Fruit fly (Drosophila melanogaster) whole organism, pupa: ENCODE measurements around the gene CG5890.

Source experiments
- CG10348 ChIP-seq: fragments of 200-800 bp; sonication (Bioruptor generic); IDR thresholded peaks from 2 replicates; pipeline ENCODE4 v1.3.6; 2022; ENCODE audit warnings: missing biosample characterization, missing genetic modification characterization
- CG12605 ChIP-seq: fragments of 200-800 bp; sonication (Bioruptor generic); IDR thresholded peaks from 2 replicates; pipeline ENCODE4 v1.3.6; 2022; ENCODE audit warnings: missing biosample characterization, missing genetic modification characterization
- CG13204 ChIP-seq: fragments of 200-800 bp; sonication (Bioruptor generic); optimal IDR thresholded peaks from 2 replicates; lab custom pipeline; 2018; ENCODE audit warnings: missing biosample characterization, mild to moderate bottlenecking, missing genetic modification characterization, moderate library complexity
- CG14655 ChIP-seq: fragments of 200-800 bp; sonication (Bioruptor generic); optimal IDR thresholded peaks from 3 replicates; lab custom pipeline; 2017; ENCODE audit warnings: mild to moderate bottlenecking, missing biosample characterization, missing genetic modification reagents, missing genetic modification characterization
- CG15710 ChIP-seq: fragments of 200-800 bp; sonication (Bioruptor generic); optimal IDR thresholded peaks from 2 replicates; lab custom pipeline; 2018; ENCODE audit warnings: missing biosample characterization, mild to moderate bottlenecking, missing genetic modification characterization, moderate library complexity
- CG17806 ChIP-seq: fragments of 200-800 bp; sonication (Bioruptor generic); optimal IDR thresholded peaks from 2 replicates; lab custom pipeline; 2018; ENCODE audit warnings: missing biosample characterization, mild to moderate bottlenecking, missing genetic modification characterization, moderate library complexity
- CG32121 ChIP-seq: fragments of 200-800 bp; sonication (Bioruptor generic); IDR thresholded peaks from 2 replicates; pipeline ENCODE4 v1.3.6; 2022; ENCODE audit warnings: missing biosample characterization, missing genetic modification characterization
- CG34367 ChIP-seq: fragments of 200-800 bp; sonication (Bioruptor generic); optimal IDR thresholded peaks from 2 replicates; lab custom pipeline; 2018; ENCODE audit warnings: missing biosample characterization, mild to moderate bottlenecking, missing genetic modification characterization
- CG4496 ChIP-seq: fragments of 200-800 bp; sonication (Bioruptor generic); IDR thresholded peaks from 3 replicates; pipeline ENCODE4 v1.3.6; 2022; ENCODE audit warnings: missing biosample characterization, missing genetic modification characterization
- CG8159 ChIP-seq: fragments of 200-800 bp; sonication (Bioruptor generic); optimal IDR thresholded peaks from 3 replicates; lab custom pipeline; 2018; ENCODE audit warnings: missing biosample characterization, mild to moderate bottlenecking, missing genetic modification characterization, moderate library complexity
- CG8301 ChIP-seq: fragments of 200-800 bp; sonication (Bioruptor generic); optimal IDR thresholded peaks from 2 replicates; lab custom pipeline; 2018; ENCODE audit warnings: missing biosample characterization, mild to moderate bottlenecking, missing genetic modification characterization
- CG9948 ChIP-seq: fragments of 200-800 bp; sonication (Bioruptor generic); optimal IDR thresholded peaks from 2 replicates; lab custom pipeline; 2018; ENCODE audit warnings: missing biosample characterization, mild to moderate bottlenecking, missing genetic modification characterization, moderate library complexity
- D1 ChIP-seq: fragments of 200-800 bp; sonication (Bioruptor generic); optimal IDR thresholded peaks from 2 replicates; lab custom pipeline; 2018; ENCODE audit warnings: missing biosample characterization, mild to moderate bottlenecking, missing genetic modification characterization, moderate library complexity
- EcR ChIP-seq: fragments of 200-800 bp; sonication (Bioruptor generic); optimal IDR thresholded peaks from 3 replicates; lab custom pipeline; 2019; ENCODE audit warnings: missing biosample characterization, missing genetic modification characterization, mild to moderate bottlenecking, moderate library complexity, missing genetic modification reagents
- Ets98B ChIP-seq: fragments of 200-800 bp; sonication (Bioruptor generic); IDR thresholded peaks from 2 replicates; pipeline ENCODE4 v1.3.6; 2022; ENCODE audit warnings: missing biosample characterization, missing genetic modification characterization
- Pif1A ChIP-seq: fragments of 200-800 bp; sonication (Bioruptor generic); optimal IDR thresholded peaks from 3 replicates; lab custom pipeline; 2016; ENCODE audit warnings: missing biosample characterization, missing genetic modification characterization
- Pif1B ChIP-seq: fragments of 200-800 bp; sonication (Bioruptor generic); optimal IDR thresholded peaks from 3 replicates; lab custom pipeline; 2016; ENCODE audit warnings: missing biosample characterization, missing genetic modification characterization
- Snoo ChIP-seq: fragments of 200-800 bp; sonication (Bioruptor generic); optimal IDR thresholded peaks from 3 replicates; lab custom pipeline; 2017; ENCODE audit warnings: missing biosample characterization, mild to moderate bottlenecking, missing genetic modification characterization, inconsistent platforms
- fd96Ca ChIP-seq: fragments of 200-800 bp; sonication (Bioruptor generic); IDR thresholded peaks from 3 replicates; pipeline ENCODE4 v1.3.6; 2022; ENCODE audit warnings: missing biosample characterization, missing genetic modification characterization
- gl ChIP-seq: fragments of 200-800 bp; sonication (Bioruptor generic); optimal IDR thresholded peaks from 2 replicates; lab custom pipeline; 2018; ENCODE audit warnings: missing biosample characterization, mild to moderate bottlenecking, missing genetic modification characterization
- rn ChIP-seq: fragments of 200-800 bp; sonication (Bioruptor generic); IDR thresholded peaks from 2 replicates; pipeline ENCODE4 v1.3.6; 2022; ENCODE audit warnings: missing biosample characterization, missing genetic modification characterization

The CG5890 gene

dm6 chr3R:25895522-25895921 lies 39.6 kb downstream of the CG5890 start, which contains the start of gene Sodq:
TSS of gene Sodq (plus strand) at chr3R:25895822.
- TF ChIP-seq fd96Ca (GFP tag; lab: Robert Waterston, UW), result no peak
- no peak for TF ChIP-seq EcR (GFP tag; lab: Kevin White, UChicago)
- TF ChIP-seq CG12605, result no peak
- no peak for TF ChIP-seq CG14655 (GFP tag; lab: Kevin White, UChicago)
- TF ChIP-seq Snoo, result no peak
- no peak for TF ChIP-seq CG13204 (GFP tag; lab: Kevin White, UChicago)
- TF ChIP-seq CG10348 (GFP tag; lab: Robert Waterston, UW), result no peak
- no peak for TF ChIP-seq CG17806 (tag; lab: Kevin White, UChicago)
- TF ChIP-seq rn (GFP tag; lab: Robert Waterston, UW), result no peak
- TF ChIP-seq CG15710 (tag; lab: Kevin White, UChicago), result no peak
- no peak for TF ChIP-seq CG32121
- no peak for TF ChIP-seq CG34367
- no peak for TF ChIP-seq CG9948 (tag; lab: Kevin White, UChicago)
- no peak for TF ChIP-seq CG8159 (tag; lab: Kevin White, UChicago)
- no peak for TF ChIP-seq Pif1A
- TF ChIP-seq Ets98B (GFP tag; lab: Robert Waterston, UW), result no peak
- no peak for TF ChIP-seq CG4496 (GFP tag; lab: Robert Waterston, UW)
- TF ChIP-seq Pif1B (GFP tag; lab: Kevin White, UChicago), result no peak
- no peak for TF ChIP-seq gl
- no peak for TF ChIP-seq CG8301 (tag; lab: Kevin White, UChicago)

- TF ChIP-seq CG4496 (GFP tag; lab: Robert Waterston, UW) (no peak), Pif1B (GFP tag; lab: Kevin White, UChicago) (no peak), CG14655 (GFP tag; lab: Kevin White, UChicago) (no peak), CG12605 (no peak)
Measured at dm6 chr3R:25897176-25897575, 41.2 kb downstream of the CG5890 start, which contains the start of gene Mco3. TSS of gene Mco3 (plus strand) at chr3R:25897476.

- no peak for TF ChIP-seq Ets98B (GFP tag; lab: Robert Waterston, UW)
- no peak for TF ChIP-seq fd96Ca (GFP tag; lab: Robert Waterston, UW)
- TF ChIP-seq CG4496 (GFP tag; lab: Robert Waterston, UW), result no peak
- TF ChIP-seq CG10348 (GFP tag; lab: Robert Waterston, UW), result no peak
- TF ChIP-seq CG8301 (tag; lab: Kevin White, UChicago), result no peak
- TF ChIP-seq CG12605, result no peak
- no peak for TF ChIP-seq CG34367
- TF ChIP-seq CG32121, result no peak
- no peak for TF ChIP-seq EcR (GFP tag; lab: Kevin White, UChicago)
- TF ChIP-seq CG8159 (tag; lab: Kevin White, UChicago), result no peak
- no peak for TF ChIP-seq CG14655 (GFP tag; lab: Kevin White, UChicago)
- no peak for TF ChIP-seq CG15710 (tag; lab: Kevin White, UChicago)
- no peak for TF ChIP-seq Pif1A
- TF ChIP-seq CG13204 (GFP tag; lab: Kevin White, UChicago), result no peak
- TF ChIP-seq CG9948 (tag; lab: Kevin White, UChicago), result no peak
- no peak for TF ChIP-seq Pif1B (GFP tag; lab: Kevin White, UChicago)
- no peak for TF ChIP-seq Snoo
- TF ChIP-seq D1 (tag; lab: Kevin White, UChicago), result no peak
- TF ChIP-seq gl, result no peak
Measured at dm6 chr3R:25899690-25900089, 43.7 kb downstream of the CG5890 start, which contains the start of gene CG31091. TSS of gene CG31091 (plus strand) at chr3R:25899903.

- no peak for TF ChIP-seq fd96Ca (GFP tag; lab: Robert Waterston, UW)
- no peak for TF ChIP-seq CG8159 (tag; lab: Kevin White, UChicago)
Measured at dm6 chr3R:25902343-25902742, 46.4 kb downstream of the CG5890 start, which contains the start of gene CG31089. TSS of gene CG31089 (plus strand) at chr3R:25902643.

dm6 chr3R:25906722-25907121 lies 50.8 kb downstream of the CG5890 start, which contains the start of gene kumpel:
TSS of gene kumpel (plus strand) at chr3R:25907022.
- TF ChIP-seq CG13204 (GFP tag; lab: Kevin White, UChicago), result no peak
- no peak for TF ChIP-seq CG34367
- no peak for TF ChIP-seq D1 (tag; lab: Kevin White, UChicago)
- TF ChIP-seq CG4496 (GFP tag; lab: Robert Waterston, UW), result no peak
- TF ChIP-seq gl, result no peak
- no peak for TF ChIP-seq Pif1B (GFP tag; lab: Kevin White, UChicago)
- TF ChIP-seq CG14655 (GFP tag; lab: Kevin White, UChicago), result no peak
- no peak for TF ChIP-seq CG32121
- no peak for TF ChIP-seq rn (GFP tag; lab: Robert Waterston, UW)
- TF ChIP-seq CG8159 (tag; lab: Kevin White, UChicago), result no peak
- no peak for TF ChIP-seq Pif1A
- no peak for TF ChIP-seq fd96Ca (GFP tag; lab: Robert Waterston, UW)
- TF ChIP-seq CG8301 (tag; lab: Kevin White, UChicago), result no peak
- no peak for TF ChIP-seq CG17806 (tag; lab: Kevin White, UChicago)
- TF ChIP-seq Ets98B (GFP tag; lab: Robert Waterston, UW), result no peak
- no peak for TF ChIP-seq EcR (GFP tag; lab: Kevin White, UChicago)
- no peak for TF ChIP-seq CG9948 (tag; lab: Kevin White, UChicago)
- no peak for TF ChIP-seq CG12605

dm6 chr3R:25919912-25920311 lies 64.0 kb downstream of the CG5890 start:
- no peak for TF ChIP-seq Pif1A
- no peak for TF ChIP-seq Pif1B (GFP tag; lab: Kevin White, UChicago)
- no peak for TF ChIP-seq CG8159 (tag; lab: Kevin White, UChicago)
